Worm (Caenorhabditis elegans) whole organism, L1 larva: Measurements from ENCODE around the gene F29A7.3.

Experiments
- alr-1 ChIP-seq: fragments of 200-800 bp; sonication (Bioruptor generic); optimal IDR thresholded peaks from 2 replicates; lab custom pipeline; 2018; ENCODE audit warnings: borderline replicate concordance, mild to moderate bottlenecking, missing genetic modification characterization, missing compliant biosample characterization
- ama-1 ChIP-seq: fragments of 150-350 bp; optimal IDR thresholded peaks from 2 replicates; lab custom pipeline; 2014
- ces-1 ChIP-seq: fragments of 150-350 bp; optimal IDR thresholded peaks from 2 replicates; lab custom pipeline; 2014; ENCODE audit warnings: missing biosample characterization, missing genetic modification reagents, missing genetic modification characterization
- efl-1 ChIP-seq, 4 experiments: fragments of 150-350 bp; optimal IDR thresholded peaks in 3 of 4; peaks in 1 of 4; 1 replicate in 1 of 4; 2 replicates in 3 of 4; lab custom pipeline; 2014; ENCODE audit warnings: missing biosample characterization in 2 of 4, missing genetic modification characterization in 2 of 4, missing genetic modification reagents in 2 of 4
- egl-13 ChIP-seq: sonication (generic microtip); optimal IDR thresholded peaks from 2 replicates; lab custom pipeline; 2016; ENCODE audit warnings: missing genotype, missing genetic modification reagents, missing genetic modification characterization, missing compliant biosample characterization
- ets-5 ChIP-seq: fragments of 200-800 bp; sonication (Bioruptor generic); IDR thresholded peaks from 2 replicates; pipeline ENCODE4 v1.3.6; 2022; ENCODE audit warnings: missing genetic modification characterization, missing compliant biosample characterization
- hlh-17 ChIP-seq: fragments of 200-800 bp; sonication (Bioruptor generic); optimal IDR thresholded peaks from 2 replicates; lab custom pipeline; 2018; ENCODE audit warnings: missing genetic modification characterization, mild to moderate bottlenecking, missing compliant biosample characterization, moderate library complexity, borderline replicate concordance
- lin-35 ChIP-seq, 2 experiments: fragments of 150-350 bp; optimal IDR thresholded peaks; 2 replicates each; lab custom pipeline; 2014; ENCODE audit warnings: missing biosample characterization in 2 of 2, missing genetic modification characterization in 2 of 2, missing genetic modification reagents in 2 of 2
- lin-39 ChIP-seq: fragments of 150-350 bp; optimal IDR thresholded peaks from 2 replicates; lab custom pipeline; 2014; ENCODE audit warnings: missing biosample characterization, missing genetic modification reagents, missing genetic modification characterization
- nhr-76 ChIP-seq: sonication (generic microtip); optimal IDR thresholded peaks from 2 replicates; lab custom pipeline; 2017; ENCODE audit warnings: missing biosample characterization, missing genetic modification characterization
- nhr-77 ChIP-seq: fragments of 150-350 bp; optimal IDR thresholded peaks from 2 replicates; lab custom pipeline; 2014; ENCODE audit warnings: missing biosample characterization, missing genetic modification characterization
- skn-1 ChIP-seq: fragments of 150-350 bp; optimal IDR thresholded peaks from 2 replicates; lab custom pipeline; 2014; ENCODE audit warnings: missing biosample characterization, missing genetic modification characterization
- sox-4 ChIP-seq: sonication (generic microtip); optimal IDR thresholded peaks from 2 replicates; lab custom pipeline; 2016; ENCODE audit warnings: missing genetic modification characterization, missing compliant biosample characterization
- ztf-4 ChIP-seq: fragments of 150-350 bp; optimal IDR thresholded peaks from 2 replicates; lab custom pipeline; 2014; ENCODE audit warnings: missing biosample characterization, missing genetic modification characterization

ce11 chrII:2710919-2711318 lies 42.2 kb upstream of the F29A7.3 start, which contains the start of gene T05A8.2:
- TF ChIP-seq nhr-76 (tag; lab: Kevin White, UChicago) (no peak), nhr-77 (tag; lab: Kevin White, UChicago) (no peak), efl-1 (optimal IDR thresholded peaks at IDR 0.05; lab: Kevin White, UChicago) (no peak), efl-1 (GFP tag; optimal IDR thresholded peaks at IDR 0.05 in 1 of 2; lab: Kevin White, UChicago) (no peak), ama-1 (no peak), skn-1 (tag; lab: Kevin White, UChicago) (no peak), hlh-17 (GFP tag; lab: Kevin White, UChicago) (no peak), ets-5 (GFP tag; lab: Robert Waterston, UW) (no peak), ztf-4 (no peak), egl-13 (tag; lab: Kevin White, UChicago) (no peak), lin-35 (GFP tag; optimal IDR thresholded peaks at IDR 0.05; lab: Kevin White, UChicago) (no peak), lin-39 (tag; lab: Kevin White, UChicago) (no peak), alr-1 (tag; lab: Kevin White, UChicago) (no peak), ces-1 (no peak), sox-4 (tag; lab: Kevin White, UChicago) (no peak)
